Fruit fly (Drosophila melanogaster): Measurements from ENCODE around the gene okr.

The okr gene

dm6 chr2L:2976829-2977228, 15.7 kb downstream of the okr start, which contains the start of the genes CG9641 and CG3165:
Gene CG9641 (minus strand): TSS chr2L:2976862.
Gene CG3165 (plus strand): TSS chr2L:2977122.
- peak; percentile 66; the same call in 1 of the 2 replicates for TF ChIP-seq CG11294 (GFP tag; IDR thresholded peaks at IDR 0.05)
- no peak for TF ChIP-seq topi (GFP tag; optimal IDR thresholded peaks at IDR 0.05)
- TF ChIP-seq Hr39 (GFP tag; optimal IDR thresholded peaks at IDR 0.05), result no peak
- peak; percentile 83 for TF ChIP-seq eg (GFP tag; IDR thresholded peaks at IDR 0.05)
- TF ChIP-seq CG8119 (GFP tag; IDR thresholded peaks at IDR 0.05), result peak; percentile 76; the same call in 2 of the 3 replicates
- TF ChIP-seq CG6854 (GFP tag; optimal IDR thresholded peaks at IDR 0.05), result peak; percentile 74
- no peak for TF ChIP-seq CG9139 (GFP tag; optimal IDR thresholded peaks at IDR 0.05)
- TF ChIP-seq Lpt (GFP tag; optimal IDR thresholded peaks at IDR 0.05), result no peak
- peak; percentile 92 for TF ChIP-seq CG31627 (GFP tag; optimal IDR thresholded peaks at IDR 0.05)
- TF ChIP-seq vri (GFP tag; optimal IDR thresholded peaks at IDR 0.05), result no peak
- TF ChIP-seq Sox15 (GFP tag; optimal IDR thresholded peaks at IDR 0.05), result peak; percentile 73
- TF ChIP-seq lz (GFP tag; optimal IDR thresholded peaks at IDR 0.05), result peak; percentile 92
- peak; percentile 78 for TF ChIP-seq CG11902 (GFP tag; optimal IDR thresholded peaks at IDR 0.05)
- peak; percentile 74 for TF ChIP-seq fd59A (GFP tag; optimal IDR thresholded peaks at IDR 0.05)
- no peak for TF ChIP-seq net (GFP tag; optimal IDR thresholded peaks at IDR 0.05)
- peak; percentile 86 for TF ChIP-seq CG3032 (tag; optimal IDR thresholded peaks at IDR 0.05)
- TF ChIP-seq Eip75B (GFP tag; optimal IDR thresholded peaks at IDR 0.05), result no peak
- peak; percentile 92 for TF ChIP-seq cyc (GFP tag; optimal IDR thresholded peaks at IDR 0.05)
- no peak for TF ChIP-seq dac (GFP tag; optimal IDR thresholded peaks at IDR 0.05)
- no peak for TF ChIP-seq Sox102F (GFP tag; optimal IDR thresholded peaks at IDR 0.05)
- TF ChIP-seq CG6792 (GFP tag; optimal IDR thresholded peaks at IDR 0.05), result no peak
- peak; percentile 15 for TF ChIP-seq Hr38 (GFP tag; optimal IDR thresholded peaks at IDR 0.05)
- peak; percentile 64 for TF ChIP-seq Eip93F (GFP tag; optimal IDR thresholded peaks at IDR 0.05)
- peak; percentile 75 for TF ChIP-seq Ets96B (tag; optimal IDR thresholded peaks at IDR 0.05)
- TF ChIP-seq salr (GFP tag; optimal IDR thresholded peaks at IDR 0.05), result peak in 1 of 2 experiments; percentile 58
- peak; percentile 82 for TF ChIP-seq Gug (GFP tag; IDR thresholded peaks at IDR 0.05)
- peak; percentile 91 for TF ChIP-seq esn (GFP tag; optimal IDR thresholded peaks at IDR 0.05)
- TF ChIP-seq CG1621 (tag; optimal IDR thresholded peaks at IDR 0.05), result peak; percentile 74
- peak; percentile 83 for TF ChIP-seq CG15336 (GFP tag; IDR thresholded peaks at IDR 0.05)
- peak; percentile 72 for TF ChIP-seq CG11762 (GFP tag; optimal IDR thresholded peaks at IDR 0.05; ENCODE audit: insufficient read depth)
- TF ChIP-seq acj6 (GFP tag; optimal IDR thresholded peaks at IDR 0.05), result no peak
- peak; percentile 80 for TF ChIP-seq CG6163 (GFP tag; IDR thresholded peaks at IDR 0.05)
- TF ChIP-seq Hr4 (GFP tag; optimal IDR thresholded peaks at IDR 0.05), result no peak
- no peak for TF ChIP-seq Smox (GFP tag; optimal IDR thresholded peaks at IDR 0.05)
- no peak for TF ChIP-seq CG34406 (GFP tag; optimal IDR thresholded peaks at IDR 0.05)

- TF ChIP-seq topi (GFP tag; optimal IDR thresholded peaks at IDR 0.05) (peak; percentile 89), CG6163 (GFP tag; IDR thresholded peaks at IDR 0.05) (peak; percentile 76), CG34406 (GFP tag; optimal IDR thresholded peaks at IDR 0.05) (peak; percentile 90), eg (GFP tag; IDR thresholded peaks at IDR 0.05) (peak; percentile 85), CG11294 (GFP tag; IDR thresholded peaks at IDR 0.05) (peak; percentile 76), Blimp-1 (GFP tag; optimal IDR thresholded peaks at IDR 0.05) (peak; percentile 82), OdsH (GFP tag; optimal IDR thresholded peaks at IDR 0.05) (peak; percentile 93), net (GFP tag; optimal IDR thresholded peaks at IDR 0.05) (peak; percentile 89), Smox (GFP tag; optimal IDR thresholded peaks at IDR 0.05) (peak; percentile 85), salr (GFP tag; optimal IDR thresholded peaks at IDR 0.05) (peak in 1 of 2 experiments; percentile 53), CG6854 (GFP tag; optimal IDR thresholded peaks at IDR 0.05) (peak; percentile 40), fd85E (GFP tag; optimal IDR thresholded peaks at IDR 0.05) (no peak), Gug (GFP tag; IDR thresholded peaks at IDR 0.05) (peak; percentile 66), Lpt (GFP tag; optimal IDR thresholded peaks at IDR 0.05) (peak; percentile 88), Ets21C (GFP tag; optimal IDR thresholded peaks at IDR 0.05) (peak; percentile 80), CG1621 (tag; optimal IDR thresholded peaks at IDR 0.05) (peak; percentile 66), acj6 (GFP tag; optimal IDR thresholded peaks at IDR 0.05) (peak; percentile 92), Eip75B (GFP tag; optimal IDR thresholded peaks at IDR 0.05) (peak; percentile 82), CG3919 (GFP tag; optimal IDR thresholded peaks at IDR 0.05) (peak; percentile 91), spab (GFP tag; optimal IDR thresholded peaks at IDR 0.05) (peak; percentile 84), Ets96B (tag; optimal IDR thresholded peaks at IDR 0.05) (peak; percentile 87), CG10631 (GFP tag; optimal IDR thresholded peaks at IDR 0.05) (peak; percentile 94), Sox14 (GFP tag; optimal IDR thresholded peaks at IDR 0.05) (peak; percentile 87), achi (GFP tag; optimal IDR thresholded peaks at IDR 0.05) (peak; percentile 91), pdm3 (GFP tag; optimal IDR thresholded peaks at IDR 0.05) (peak; percentile 91), lz (GFP tag; optimal IDR thresholded peaks at IDR 0.05) (peak; percentile 89), CG8319 (GFP tag; optimal IDR thresholded peaks at IDR 0.05) (peak; percentile 90), CG11902 (GFP tag; optimal IDR thresholded peaks at IDR 0.05) (peak; percentile 93), esn (GFP tag; optimal IDR thresholded peaks at IDR 0.05) (peak; percentile 94), ss (GFP tag; optimal IDR thresholded peaks at IDR 0.05) (peak; percentile 78 to 91), fkh (GFP tag; optimal IDR thresholded peaks at IDR 0.05) (peak; percentile 92)
Measured at dm6 chr2L:2972439-2972936, 20.1 kb downstream of the okr start, which contains the start of the genes Rrp1 and gammaTub23C. Gene Rrp1 (minus strand): TSS chr2L:2972508. Gene gammaTub23C (plus strand): TSS chr2L:2972891.
